Fruit fly (Drosophila melanogaster) whole organism, embryonic: ENCODE measurements around the gene CG43094.
A peak's percentile ranks its signal among the peaks of the same experiment; 100 is the strongest.

ENCODE experiments used
- Aef1 ChIP-seq: fragments of 200-800 bp; sonication (Bioruptor generic); IDR thresholded peaks from 3 replicates; pipeline ENCODE4 v1.3.6; 2022; ENCODE audit warnings: missing biosample characterization, missing genetic modification characterization
- Asciz ChIP-seq: fragments of 200-800 bp; sonication (Bioruptor generic); optimal IDR thresholded peaks from 2 replicates; lab custom pipeline; 2017; ENCODE audit warnings: missing biosample characterization, mild to moderate bottlenecking, missing genetic modification characterization, missing genetic modification reagents
- B-H1 ChIP-seq: fragments of 200-800 bp; sonication (Bioruptor generic); IDR thresholded peaks from 3 replicates; pipeline ENCODE4 v1.3.6; 2022; ENCODE audit warnings: missing biosample characterization, missing genetic modification characterization
- CG1024 ChIP-seq: fragments of 200-800 bp; sonication (Bioruptor generic); IDR thresholded peaks from 2 replicates; pipeline ENCODE4 v1.3.6; 2022; ENCODE audit warnings: missing biosample characterization, missing genetic modification characterization
- CG10366 ChIP-seq: fragments of 200-800 bp; sonication (Bioruptor generic); IDR thresholded peaks from 2 replicates; pipeline ENCODE4 v1.3.6; 2022; ENCODE audit warnings: missing biosample characterization, missing genetic modification characterization
- CG11247 ChIP-seq: fragments of 200-800 bp; sonication (Bioruptor generic); IDR thresholded peaks from 2 replicates; pipeline ENCODE4 v1.3.6; 2022; ENCODE audit warnings: missing biosample characterization, missing genetic modification characterization
- CG13287 ChIP-seq: fragments of 200-800 bp; sonication (Bioruptor generic); IDR thresholded peaks from 2 replicates; pipeline ENCODE4 v1.3.6; 2022; ENCODE audit warnings: missing biosample characterization, missing genetic modification characterization; ENCODE audit not compliant: partially characterized antibody
- CG14014 ChIP-seq: fragments of 200-800 bp; sonication (Bioruptor generic); IDR thresholded peaks from 2 replicates; pipeline ENCODE4 v1.3.6; 2022; ENCODE audit warnings: missing biosample characterization, missing genetic modification characterization
- CG15479 ChIP-seq: fragments of 200-800 bp; sonication (Bioruptor generic); optimal IDR thresholded peaks from 3 replicates; lab custom pipeline; 2019; ENCODE audit warnings: missing biosample characterization, mild to moderate bottlenecking, missing genetic modification characterization, moderate library complexity
- CG1602 ChIP-seq: fragments of 200-800 bp; sonication (Bioruptor generic); optimal IDR thresholded peaks from 3 replicates; lab custom pipeline; 2016; ENCODE audit warnings: missing biosample characterization, missing genetic modification characterization
- CG16813 ChIP-seq: fragments of 200-800 bp; sonication (Bioruptor generic); IDR thresholded peaks from 3 replicates; pipeline ENCODE4 v1.3.6; 2022; ENCODE audit warnings: missing biosample characterization, missing genetic modification characterization; ENCODE audit not compliant: partially characterized antibody
- CG16815 ChIP-seq: fragments of 200-800 bp; sonication (Bioruptor generic); optimal IDR thresholded peaks from 3 replicates; lab custom pipeline; 2017; ENCODE audit warnings: missing biosample characterization, mild to moderate bottlenecking, missing genetic modification characterization
- CG17359 ChIP-seq: fragments of 200-800 bp; sonication (Bioruptor generic); optimal IDR thresholded peaks from 3 replicates; lab custom pipeline; 2018; ENCODE audit warnings: missing biosample characterization, mild to moderate bottlenecking, missing genetic modification characterization, moderate library complexity
- CG18011 ChIP-seq: fragments of 200-800 bp; sonication (Bioruptor generic); optimal IDR thresholded peaks from 2 replicates; lab custom pipeline; 2017; ENCODE audit warnings: missing biosample characterization, missing genetic modification characterization, mild to moderate bottlenecking, moderate library complexity, missing genotype
- CG2678 ChIP-seq: fragments of 200-800 bp; sonication (Bioruptor generic); optimal IDR thresholded peaks from 3 replicates; lab custom pipeline; 2019; ENCODE audit warnings: missing biosample characterization, mild to moderate bottlenecking, missing genetic modification characterization, moderate library complexity
- CG3163 ChIP-seq: fragments of 200-800 bp; sonication (Bioruptor generic); optimal IDR thresholded peaks from 3 replicates; lab custom pipeline; 2016; ENCODE audit warnings: missing biosample characterization, missing genetic modification characterization
- CG3838 ChIP-seq: fragments of 200-800 bp; sonication (Bioruptor generic); optimal IDR thresholded peaks from 3 replicates; lab custom pipeline; 2016; ENCODE audit warnings: missing biosample characterization, missing genetic modification characterization
- CG42726 ChIP-seq: fragments of 200-800 bp; sonication (Bioruptor generic); IDR thresholded peaks from 2 replicates; pipeline ENCODE4 v1.3.6; 2022; ENCODE audit warnings: missing biosample characterization, missing genetic modification characterization; ENCODE audit not compliant: partially characterized antibody
- CG6654 ChIP-seq: fragments of 200-800 bp; sonication (Bioruptor generic); optimal IDR thresholded peaks from 2 replicates; lab custom pipeline; 2017; ENCODE audit warnings: missing biosample characterization, mild to moderate bottlenecking, missing genetic modification characterization
- CG8089 ChIP-seq: fragments of 200-800 bp; sonication (Bioruptor generic); optimal IDR thresholded peaks from 3 replicates; lab custom pipeline; 2016; ENCODE audit warnings: missing biosample characterization, missing genetic modification characterization
- CG8924 ChIP-seq: fragments of 200-800 bp; optimal IDR thresholded peaks from 3 replicates; lab custom pipeline; 2019; ENCODE audit warnings: missing biosample characterization, mild to moderate bottlenecking, missing genetic modification characterization, moderate library complexity
- CG9817 ChIP-seq: fragments of 200-800 bp; sonication (Bioruptor generic); optimal IDR thresholded peaks from 2 replicates; lab custom pipeline; 2018; ENCODE audit warnings: missing biosample characterization, mild to moderate bottlenecking, missing genetic modification characterization, moderate library complexity
- CrebB ChIP-seq: fragments of 200-800 bp; sonication (Bioruptor generic); optimal IDR thresholded peaks from 3 replicates; lab custom pipeline; 2018; ENCODE audit warnings: missing biosample characterization, mild to moderate bottlenecking, missing genetic modification characterization
- Dip2 ChIP-seq: fragments of 200-800 bp; sonication (Bioruptor generic); IDR thresholded peaks from 2 replicates; pipeline ENCODE4 v1.3.6; 2022; ENCODE audit warnings: missing biosample characterization, missing genetic modification characterization
- Dll ChIP-seq: fragments of 200-800 bp; sonication (Bioruptor generic); IDR thresholded peaks from 4 replicates; pipeline ENCODE4 v1.3.6; 2022; ENCODE audit warnings: missing biosample characterization, missing genetic modification characterization; ENCODE audit not compliant: partially characterized antibody
- E2f1 ChIP-seq: fragments of 200-800 bp; sonication (Bioruptor generic); IDR thresholded peaks from 2 replicates; pipeline ENCODE4 v1.3.6; 2022; ENCODE audit warnings: missing biosample characterization, missing genetic modification characterization
- Elba2 ChIP-seq: fragments of 200-800 bp; sonication (Bioruptor generic); optimal IDR thresholded peaks from 3 replicates; lab custom pipeline; 2016; ENCODE audit warnings: missing biosample characterization, missing genetic modification characterization
- Gsc ChIP-seq: fragments of 200-800 bp; sonication (Bioruptor generic); IDR thresholded peaks from 2 replicates; pipeline ENCODE4 v1.3.6; 2022; ENCODE audit warnings: missing biosample characterization, missing genetic modification characterization
- Lhr ChIP-seq: fragments of 200-800 bp; sonication (Bioruptor generic); optimal IDR thresholded peaks from 3 replicates; lab custom pipeline; 2017; ENCODE audit warnings: mild to moderate bottlenecking, missing biosample characterization, missing genetic modification reagents, missing genetic modification characterization
- Lim3 ChIP-seq: fragments of 200-800 bp; sonication (Bioruptor generic); IDR thresholded peaks from 2 replicates; pipeline ENCODE4 v1.3.6; 2022; ENCODE audit warnings: missing biosample characterization, missing genetic modification characterization
- NK7.1 ChIP-seq: fragments of 200-800 bp; sonication (Bioruptor generic); optimal IDR thresholded peaks from 3 replicates; lab custom pipeline; 2016; ENCODE audit warnings: missing biosample characterization, missing genetic modification characterization
- Nf-YA ChIP-seq: fragments of 200-800 bp; sonication (Bioruptor generic); IDR thresholded peaks from 2 replicates; pipeline ENCODE4 v1.3.6; 2022; ENCODE audit warnings: missing biosample characterization, missing genetic modification characterization
- Poxn ChIP-seq: fragments of 200-800 bp; sonication (Bioruptor generic); IDR thresholded peaks from 2 replicates; pipeline ENCODE4 v1.3.6; 2022; ENCODE audit warnings: missing biosample characterization, missing genetic modification characterization
- Six4 ChIP-seq: fragments of 200-800 bp; sonication (Bioruptor generic); optimal IDR thresholded peaks from 2 replicates; lab custom pipeline; 2016; ENCODE audit warnings: missing biosample characterization, missing genetic modification characterization
- TFAM ChIP-seq: fragments of 200-800 bp; sonication (Bioruptor generic); optimal IDR thresholded peaks from 2 replicates; lab custom pipeline; 2017; ENCODE audit warnings: missing biosample characterization, missing genetic modification characterization, inconsistent platforms
- ato ChIP-seq: fragments of 200-800 bp; sonication (Bioruptor generic); IDR thresholded peaks from 2 replicates; pipeline ENCODE4 v1.3.6; 2022; ENCODE audit warnings: missing biosample characterization, missing genetic modification characterization; ENCODE audit not compliant: partially characterized antibody
- br ChIP-seq: fragments of >200 bp; optimal IDR thresholded peaks from 2 replicates; lab custom pipeline; 2017
- emc ChIP-seq: fragments of 200-800 bp; sonication (Bioruptor generic); optimal IDR thresholded peaks from 2 replicates; lab custom pipeline; 2016; ENCODE audit warnings: missing biosample characterization, missing genetic modification characterization
- gfzf ChIP-seq: fragments of 200-800 bp; sonication (Bioruptor generic); optimal IDR thresholded peaks from 2 replicates; lab custom pipeline; 2016; ENCODE audit warnings: missing biosample characterization, mild to moderate bottlenecking, missing genetic modification characterization, moderate library complexity
- ham ChIP-seq: fragments of 200-800 bp; sonication (Bioruptor generic); IDR thresholded peaks from 2 replicates; pipeline ENCODE4 v1.3.6; 2022; ENCODE audit warnings: missing biosample characterization, missing genetic modification characterization
- hb ChIP-seq: fragments of 200-800 bp; sonication (Bioruptor generic); IDR thresholded peaks from 3 replicates; pipeline ENCODE4 v1.3.6; 2022; ENCODE audit warnings: missing biosample characterization, missing genetic modification characterization; ENCODE audit not compliant: partially characterized antibody
- ind ChIP-seq: fragments of 200-800 bp; sonication (Bioruptor generic); optimal IDR thresholded peaks from 3 replicates; lab custom pipeline; 2016; ENCODE audit warnings: missing biosample characterization, missing genetic modification characterization
- jing ChIP-seq: fragments of 200-800 bp; sonication (Bioruptor generic); optimal IDR thresholded peaks from 2 replicates; lab custom pipeline; 2018; ENCODE audit warnings: missing biosample characterization, mild to moderate bottlenecking, missing genetic modification characterization
- kah ChIP-seq: fragments of 200-800 bp; sonication (Bioruptor generic); optimal IDR thresholded peaks from 2 replicates; lab custom pipeline; 2018; ENCODE audit warnings: missing biosample characterization, mild to moderate bottlenecking, missing genetic modification characterization
- ken ChIP-seq: fragments of 200-800 bp; sonication (Bioruptor generic); IDR thresholded peaks from 3 replicates; pipeline ENCODE4 v1.3.6; 2022; ENCODE audit warnings: missing biosample characterization, missing genetic modification characterization
- lab ChIP-seq: fragments of 200-800 bp; sonication (Bioruptor generic); optimal IDR thresholded peaks from 3 replicates; lab custom pipeline; 2017; ENCODE audit warnings: missing biosample characterization, missing genetic modification characterization, mild to moderate bottlenecking, moderate library complexity, missing genetic modification reagents
- org-1 ChIP-seq: fragments of 200-800 bp; sonication (Bioruptor generic); optimal IDR thresholded peaks from 2 replicates; lab custom pipeline; 2017; ENCODE audit warnings: missing biosample characterization, missing genetic modification characterization
- sima ChIP-seq: fragments of 200-800 bp; sonication (Bioruptor generic); optimal IDR thresholded peaks from 2 replicates; lab custom pipeline; 2016; ENCODE audit warnings: missing biosample characterization, missing genetic modification characterization
- sr ChIP-seq: fragments of 200-800 bp; sonication (Bioruptor generic); IDR thresholded peaks from 3 replicates; pipeline ENCODE4 v1.3.6; 2022; ENCODE audit warnings: missing biosample characterization, missing genetic modification characterization
- wek ChIP-seq: fragments of 200-800 bp; sonication (Bioruptor generic); optimal IDR thresholded peaks from 3 replicates; lab custom pipeline; 2018; ENCODE audit warnings: missing biosample characterization, mild to moderate bottlenecking, missing genetic modification characterization, moderate library complexity

Gene CG43094

DNA sequence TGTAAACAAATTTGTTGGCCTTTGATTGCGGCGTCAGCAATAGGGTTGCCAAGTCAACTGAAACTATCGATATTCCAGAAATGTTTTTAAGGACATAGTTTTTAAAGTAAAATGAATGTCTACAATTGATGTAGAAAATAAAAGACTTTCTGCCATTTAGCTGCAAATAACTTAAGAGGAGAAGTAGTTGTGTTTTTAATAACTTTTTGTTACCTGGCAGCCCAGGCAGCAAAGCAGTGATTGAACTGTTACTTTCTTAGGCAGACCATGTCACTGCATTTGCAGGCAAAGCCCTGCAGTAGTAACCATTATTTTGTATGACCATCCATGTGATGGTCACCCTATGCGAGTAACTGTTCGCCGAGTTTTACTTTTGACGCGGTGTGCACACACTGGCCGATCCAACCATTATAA, 20.2 kb downstream of the CG43094 start, which contains the start of the genes rumi, CG7029 and Usp12-46 (continued):
- TF ChIP-seq Elba2 (GFP tag; lab: Kevin White, UChicago) (peak; percentile 71), CG2678 (tag; lab: Kevin White, UChicago) (no peak), CG6654 (peak; percentile 44), Six4 (GFP tag; lab: Kevin White, UChicago) (peak; percentile 65), CG17359 (peak; percentile 84), CG14014 (GFP tag; lab: Robert Waterston, UW) (peak; percentile 90), CG1024 (GFP tag; lab: Robert Waterston, UW) (peak; percentile 73), CG9817 (tag; lab: Kevin White, UChicago) (peak; percentile 89), CG16815 (GFP tag; lab: Kevin White, UChicago) (peak; percentile 79), CG11247 (GFP tag; lab: Robert Waterston, UW) (peak; percentile 69), wek (GFP tag; lab: Kevin White, UChicago) (peak; percentile 23), Poxn (GFP tag; lab: Robert Waterston, UW) (peak; percentile 61; the same call in 1 of the 2 replicates), CG3163 (GFP tag; lab: Kevin White, UChicago) (peak; percentile 81), CG16813 (peak; percentile 81), NK7.1 (peak; percentile 81), CrebB (tag; lab: Kevin White, UChicago) (peak; percentile 74), Aef1 (peak; percentile 84), TFAM (GFP tag; lab: Kevin White, UChicago) (peak; percentile 49), br (no peak), Dll (GFP tag; lab: Robert Waterston, UW) (peak; percentile 89), emc (GFP tag; lab: Kevin White, UChicago) (peak; percentile 76), ken (GFP tag; lab: Robert Waterston, UW) (peak; percentile 89), Lim3 (GFP tag; lab: Robert Waterston, UW) (peak; percentile 48; the same call in 1 of the 2 replicates), CG8089 (GFP tag; lab: Kevin White, UChicago) (peak; percentile 87), CG3838 (GFP tag; lab: Kevin White, UChicago) (peak; percentile 67), jing (GFP tag; lab: Kevin White, UChicago) (no peak), B-H1 (peak; percentile 72), Lhr (GFP tag; lab: Kevin White, UChicago) (peak; percentile 76), ind (GFP tag; lab: Kevin White, UChicago) (peak; percentile 88), E2f1 (GFP tag; lab: Robert Waterston, UW) (peak; percentile 77), Dip2 (GFP tag; lab: Robert Waterston, UW) (no peak), sr (peak; percentile 54; the same call in 1 of the 3 replicates), CG15479 (GFP tag; lab: Kevin White, UChicago) (no peak), CG13287 (peak; percentile 87), kah (GFP tag; lab: Kevin White, UChicago) (no peak), ham (GFP tag; lab: Robert Waterston, UW) (peak; percentile 69; the same call in 1 of the 2 replicates), CG10366 (GFP tag; lab: Robert Waterston, UW) (peak; percentile 90), org-1 (GFP tag; lab: Kevin White, UChicago) (peak; percentile 66), Asciz (GFP tag; lab: Kevin White, UChicago) (peak; percentile 44), lab (GFP tag; lab: Kevin White, UChicago) (peak; percentile 90), CG42726 (peak; percentile 44; the same call in 1 of the 2 replicates), hb (GFP tag; lab: Robert Waterston, UW) (peak; percentile 64; the same call in 1 of the 3 replicates), ato (GFP tag; lab: Robert Waterston, UW) (peak; percentile 67), CG8924 (tag; lab: Kevin White, UChicago) (peak; percentile 87), sima (GFP tag; lab: Kevin White, UChicago) (no peak), CG18011 (GFP tag; lab: Kevin White, UChicago) (peak; percentile 67), CG1602 (GFP tag; lab: Kevin White, UChicago) (peak; percentile 90), Nf-YA (GFP tag; lab: Robert Waterston, UW) (peak; percentile 74), Gsc (GFP tag; lab: Robert Waterston, UW) (peak; percentile 55), gfzf (GFP tag; lab: Kevin White, UChicago) (peak; percentile 44)
